Fruit fly (Drosophila melanogaster) whole organism, prepupa: Measurements from ENCODE around the gene PGRP-SA.

Source experiments
- Blimp-1 ChIP-seq: fragments of 200-800 bp; sonication (Bioruptor generic); optimal IDR thresholded peaks from 3 replicates; lab custom pipeline; 2017; ENCODE audit warnings: missing biosample characterization, missing genetic modification characterization, mild to moderate bottlenecking, moderate library complexity, missing genetic modification reagents
- CG16779 ChIP-seq: fragments of 200-800 bp; sonication (Bioruptor generic); optimal IDR thresholded peaks from 3 replicates; lab custom pipeline; 2017; ENCODE audit warnings: missing biosample characterization, mild to moderate bottlenecking, missing genetic modification characterization
- Eip78C ChIP-seq: fragments of 200-800 bp; sonication (Bioruptor generic); peaks from one replicate; lab custom pipeline; 2016; ENCODE audit warnings: missing biosample characterization, missing genetic modification characterization
- Hr39 ChIP-seq: fragments of 200-800 bp; sonication (Bioruptor generic); optimal IDR thresholded peaks from 2 replicates; lab custom pipeline; 2016; ENCODE audit warnings: missing biosample characterization, missing genetic modification characterization
- Lpt ChIP-seq: fragments of 200-800 bp; sonication (Bioruptor generic); optimal IDR thresholded peaks from 3 replicates; lab custom pipeline; 2016; ENCODE audit warnings: missing biosample characterization, missing genetic modification characterization
- fd59A ChIP-seq: fragments of 200-800 bp; sonication (Bioruptor generic); optimal IDR thresholded peaks from 2 replicates; lab custom pipeline; 2017; ENCODE audit warnings: missing biosample characterization, mild to moderate bottlenecking, missing genetic modification characterization, missing genetic modification reagents

DNA sequence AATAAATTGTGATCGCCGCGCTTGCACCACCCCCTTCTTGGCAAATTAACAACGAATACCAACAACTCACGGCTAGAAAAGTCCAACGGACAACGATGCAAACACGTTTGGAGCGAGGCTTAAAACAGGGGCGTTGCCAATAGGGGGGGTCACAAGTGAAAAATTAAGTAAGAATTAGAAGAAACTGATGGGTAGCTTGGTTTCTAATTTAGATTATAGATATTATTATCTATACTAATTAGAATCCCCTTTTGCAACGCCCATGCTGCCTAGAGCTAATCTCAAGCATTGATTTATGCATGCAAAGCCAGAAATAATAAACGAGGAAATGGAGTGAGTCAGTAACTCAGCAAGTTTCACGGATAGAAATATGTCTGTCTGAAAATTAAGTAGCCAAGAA, 43.0 kb upstream of the PGRP-SA start:
- TF ChIP-seq Blimp-1 (GFP tag; lab: Kevin White, UChicago) (no peak), CG16779 (tag; lab: Kevin White, UChicago) (peak; percentile 41), Hr39 (GFP tag; lab: Kevin White, UChicago) (no peak), Eip78C (GFP tag; lab: Kevin White, UChicago) (peak; percentile 74), Lpt (peak; percentile 80), fd59A (GFP tag; lab: Kevin White, UChicago) (no peak)
